Worm (Caenorhabditis elegans): ENCODE results near the gene cpf-2.

DNA sequence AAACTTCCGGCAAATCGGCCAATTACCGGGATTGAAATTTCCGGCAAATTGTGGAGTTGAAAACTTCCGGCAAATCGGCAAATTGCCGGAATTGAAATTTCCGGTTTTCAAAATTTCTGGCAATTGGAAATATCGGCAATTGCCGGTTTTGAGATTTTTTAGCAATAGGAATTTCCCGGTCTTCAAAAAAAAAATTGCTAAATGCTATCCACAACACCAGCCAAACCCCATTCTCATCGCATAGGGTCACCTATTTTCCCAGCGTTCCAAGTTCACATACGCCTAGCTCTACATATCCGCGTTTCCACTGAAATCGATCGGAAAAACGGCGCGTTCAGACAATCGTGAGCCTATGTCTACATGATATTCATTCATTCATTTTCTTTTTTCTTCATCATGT is 16.7 kb upstream of the cpf-2 start, which contains the start of gene F56A8.8:
- TF ChIP-seq snpc-1.3 (tag; optimal IDR thresholded peaks at IDR 0.05; ENCODE audit: insufficient read depth) (no peak), dpl-1 (GFP tag; optimal IDR thresholded peaks at IDR 0.05) (no peak), fkh-3 (tag; optimal IDR thresholded peaks at IDR 0.05) (no peak)

Measured in whole organism, young adult.